Fruit fly (Drosophila melanogaster) whole organism, embryonic: ENCODE measurements around the gene IKKepsilon.

Experiments
- Atf-2 ChIP-seq: fragments of 200-800 bp; sonication (Bioruptor generic); optimal IDR thresholded peaks from 2 replicates; lab custom pipeline; 2016; ENCODE audit warnings: missing biosample characterization, missing genetic modification characterization
- Atf6 ChIP-seq: fragments of 200-800 bp; sonication (Bioruptor generic); IDR thresholded peaks from 2 replicates; pipeline ENCODE4 v1.3.6; 2022; ENCODE audit warnings: missing biosample characterization, missing genetic modification characterization
- CG11093 ChIP-seq: fragments of 200-800 bp; sonication (Bioruptor generic); IDR thresholded peaks from 3 replicates; pipeline ENCODE4 v1.3.6; 2022; ENCODE audit warnings: missing biosample characterization, missing genetic modification characterization
- CG11695 ChIP-seq: fragments of 200-800 bp; sonication (Bioruptor generic); IDR thresholded peaks from 3 replicates; pipeline ENCODE4 v1.3.6; 2022; ENCODE audit warnings: missing biosample characterization, missing genetic modification characterization
- CG13894 ChIP-seq: fragments of 200-800 bp; sonication (Bioruptor generic); optimal IDR thresholded peaks from 3 replicates; lab custom pipeline; 2018; ENCODE audit warnings: missing biosample characterization, mild to moderate bottlenecking, missing genetic modification characterization, moderate library complexity
- CG14667 ChIP-seq: fragments of 200-800 bp; sonication (Bioruptor generic); IDR thresholded peaks from 2 replicates; pipeline ENCODE4 v1.3.6; 2022; ENCODE audit warnings: missing biosample characterization, missing genetic modification characterization
- CG17385 ChIP-seq: fragments of 200-800 bp; sonication (Bioruptor generic); optimal IDR thresholded peaks from 3 replicates; lab custom pipeline; 2018; ENCODE audit warnings: missing biosample characterization, mild to moderate bottlenecking, missing genetic modification characterization
- CG17829 ChIP-seq: fragments of 200-800 bp; optimal IDR thresholded peaks from 2 replicates; lab custom pipeline; 2019; ENCODE audit warnings: missing biosample characterization, mild to moderate bottlenecking, missing genetic modification characterization, moderate library complexity
- CG18262 ChIP-seq: fragments of 200-800 bp; optimal IDR thresholded peaks from 3 replicates; lab custom pipeline; 2019; ENCODE audit warnings: missing biosample characterization, mild to moderate bottlenecking, missing genetic modification characterization, moderate library complexity
- CG2889 ChIP-seq: fragments of 200-800 bp; sonication (Bioruptor generic); IDR thresholded peaks from 3 replicates; pipeline ENCODE4 v1.3.6; 2022; ENCODE audit warnings: missing biosample characterization, missing genetic modification characterization
- CG32532 ChIP-seq: fragments of 200-800 bp; sonication (Bioruptor generic); IDR thresholded peaks from 2 replicates; pipeline ENCODE4 v1.3.6; 2022; ENCODE audit warnings: missing biosample characterization, missing genetic modification characterization
- CG3281 ChIP-seq: fragments of 200-800 bp; sonication (Bioruptor generic); optimal IDR thresholded peaks from 3 replicates; lab custom pipeline; 2017; ENCODE audit warnings: missing biosample characterization, mild to moderate bottlenecking, missing genetic modification characterization
- CG34224 ChIP-seq: fragments of 200-800 bp; sonication (Bioruptor generic); IDR thresholded peaks from 3 replicates; pipeline ENCODE4 v1.3.6; 2022; ENCODE audit warnings: missing biosample characterization, missing genetic modification characterization; ENCODE audit not compliant: partially characterized antibody
- CG42726 ChIP-seq: fragments of 200-800 bp; sonication (Bioruptor generic); IDR thresholded peaks from 2 replicates; pipeline ENCODE4 v1.3.6; 2022; ENCODE audit warnings: missing biosample characterization, missing genetic modification characterization; ENCODE audit not compliant: partially characterized antibody
- CG4282 ChIP-seq: fragments of 200-800 bp; sonication (Bioruptor generic); optimal IDR thresholded peaks from 2 replicates; lab custom pipeline; 2016; ENCODE audit warnings: missing biosample characterization, missing genetic modification characterization
- CG4707 ChIP-seq: fragments of 200-800 bp; sonication (Bioruptor generic); optimal IDR thresholded peaks from 2 replicates; lab custom pipeline; 2018; ENCODE audit warnings: missing biosample characterization, mild to moderate bottlenecking, missing genetic modification characterization, moderate library complexity
- CG4730 ChIP-seq: fragments of 200-800 bp; sonication (Bioruptor generic); IDR thresholded peaks from 2 replicates; pipeline ENCODE4 v1.3.6; 2022; ENCODE audit warnings: missing biosample characterization, missing genetic modification characterization
- CG6689 ChIP-seq: fragments of 200-800 bp; sonication (Bioruptor generic); IDR thresholded peaks from 2 replicates; pipeline ENCODE4 v1.3.6; 2022; ENCODE audit warnings: missing biosample characterization, missing genetic modification characterization
- CG6791 ChIP-seq: fragments of 200-800 bp; sonication (Bioruptor generic); IDR thresholded peaks from 3 replicates; pipeline ENCODE4 v1.3.6; 2022; ENCODE audit warnings: missing biosample characterization, missing genetic modification characterization; ENCODE audit not compliant: partially characterized antibody
- CG6854 ChIP-seq: fragments of 200-800 bp; sonication (Bioruptor generic); optimal IDR thresholded peaks from 3 replicates; lab custom pipeline; 2017; ENCODE audit warnings: missing biosample characterization, mild to moderate bottlenecking, missing genetic modification characterization
- CG8388 ChIP-seq: fragments of 200-800 bp; sonication (Bioruptor generic); optimal IDR thresholded peaks from 2 replicates; lab custom pipeline; 2019; ENCODE audit warnings: missing biosample characterization, mild to moderate bottlenecking, missing genetic modification characterization, moderate library complexity
- CG8478 ChIP-seq: fragments of >200 bp; optimal IDR thresholded peaks from 2 replicates; lab custom pipeline; 2018
- CG9215 ChIP-seq: fragments of 200-800 bp; sonication (Bioruptor generic); IDR thresholded peaks from 2 replicates; pipeline ENCODE4 v1.3.6; 2022; ENCODE audit warnings: missing biosample characterization, missing genetic modification characterization
- Ets97D ChIP-seq: fragments of 200-800 bp; sonication (Bioruptor generic); optimal IDR thresholded peaks from 3 replicates; lab custom pipeline; 2016; ENCODE audit warnings: missing biosample characterization, missing genetic modification characterization
- Gsc ChIP-seq: fragments of 200-800 bp; sonication (Bioruptor generic); IDR thresholded peaks from 2 replicates; pipeline ENCODE4 v1.3.6; 2022; ENCODE audit warnings: missing biosample characterization, missing genetic modification characterization
- HLH54F ChIP-seq: fragments of 200-800 bp; sonication (Bioruptor generic); optimal IDR thresholded peaks from 3 replicates; lab custom pipeline; 2016; ENCODE audit warnings: missing biosample characterization, missing genetic modification characterization
- Hey ChIP-seq: fragments of 200-800 bp; sonication (Bioruptor generic); optimal IDR thresholded peaks from 3 replicates; lab custom pipeline; 2018; ENCODE audit warnings: missing biosample characterization, mild to moderate bottlenecking, missing genetic modification characterization
- Opbp ChIP-seq: fragments of 200-800 bp; sonication (Bioruptor generic); IDR thresholded peaks from 3 replicates; pipeline ENCODE4 v1.3.6; 2022; ENCODE audit warnings: missing biosample characterization, missing genetic modification characterization; ENCODE audit not compliant: partially characterized antibody
- Optix ChIP-seq: fragments of 200-800 bp; sonication (Bioruptor generic); IDR thresholded peaks from 3 replicates; pipeline ENCODE4 v1.3.6; 2022; ENCODE audit warnings: missing biosample characterization, missing genetic modification characterization
- Sox100B ChIP-seq: fragments of 200-800 bp; sonication (Bioruptor generic); optimal IDR thresholded peaks from 3 replicates; lab custom pipeline; 2018; ENCODE audit warnings: missing biosample characterization, mild to moderate bottlenecking, missing genetic modification characterization
- Xrp1 ChIP-seq: fragments of 200-800 bp; sonication (Bioruptor generic); IDR thresholded peaks from 2 replicates; pipeline ENCODE4 v1.3.6; 2022; ENCODE audit warnings: missing biosample characterization, missing genetic modification characterization
- al ChIP-seq: fragments of 200-800 bp; sonication (Bioruptor generic); IDR thresholded peaks from 2 replicates; pipeline ENCODE4 v1.3.6; 2022; ENCODE audit warnings: missing biosample characterization, missing genetic modification characterization
- ash1 ChIP-seq: fragments of 200-800 bp; sonication (Bioruptor generic); optimal IDR thresholded peaks from 2 replicates; lab custom pipeline; 2018; ENCODE audit warnings: missing biosample characterization, mild to moderate bottlenecking, missing genetic modification characterization
- ci ChIP-seq: fragments of 200-800 bp; sonication (Bioruptor generic); IDR thresholded peaks from 3 replicates; pipeline ENCODE4 v1.3.6; 2022; ENCODE audit warnings: missing biosample characterization, missing genetic modification characterization
- cwo ChIP-seq: fragments of 200-800 bp; sonication (Bioruptor generic); optimal IDR thresholded peaks from 3 replicates; lab custom pipeline; 2017; ENCODE audit warnings: missing biosample characterization, missing genetic modification characterization, mild to moderate bottlenecking, moderate library complexity, missing genetic modification reagents
- fd96Cb ChIP-seq: fragments of 200-800 bp; sonication (Bioruptor generic); optimal IDR thresholded peaks from 2 replicates; lab custom pipeline; 2018; ENCODE audit warnings: missing biosample characterization, mild to moderate bottlenecking, missing genetic modification characterization, moderate library complexity
- h ChIP-seq: fragments of >200 bp; optimal IDR thresholded peaks from 2 replicates; lab custom pipeline; 2017
- jing ChIP-seq: fragments of 200-800 bp; sonication (Bioruptor generic); optimal IDR thresholded peaks from 2 replicates; lab custom pipeline; 2018; ENCODE audit warnings: missing biosample characterization, mild to moderate bottlenecking, missing genetic modification characterization
- kay ChIP-seq: fragments of 200-800 bp; sonication (Bioruptor generic); optimal IDR thresholded peaks from 2 replicates; lab custom pipeline; 2016; ENCODE audit warnings: missing biosample characterization, missing genetic modification characterization
- ken ChIP-seq: fragments of 200-800 bp; sonication (Bioruptor generic); IDR thresholded peaks from 3 replicates; pipeline ENCODE4 v1.3.6; 2022; ENCODE audit warnings: missing biosample characterization, missing genetic modification characterization
- lilli ChIP-seq: fragments of 200-800 bp; sonication (Bioruptor generic); optimal IDR thresholded peaks from 3 replicates; lab custom pipeline; 2016; ENCODE audit warnings: missing biosample characterization, missing genetic modification characterization
- nom ChIP-seq: fragments of 200-800 bp; sonication (Bioruptor generic); optimal IDR thresholded peaks from 2 replicates; lab custom pipeline; 2017; ENCODE audit warnings: missing biosample characterization, missing genetic modification characterization, mild to moderate bottlenecking, moderate library complexity, missing genetic modification reagents
- pb ChIP-seq: fragments of 200-800 bp; sonication (Bioruptor generic); optimal IDR thresholded peaks from 3 replicates; lab custom pipeline; 2016; ENCODE audit warnings: missing biosample characterization, missing genetic modification characterization
- peb ChIP-seq: fragments of 200-800 bp; sonication (Bioruptor generic); IDR thresholded peaks from 2 replicates; pipeline ENCODE4 v1.3.6; 2022; ENCODE audit warnings: missing biosample characterization, missing genetic modification characterization
- pnt ChIP-seq: fragments of 200-800 bp; sonication (Bioruptor generic); optimal IDR thresholded peaks from 3 replicates; lab custom pipeline; 2016; ENCODE audit warnings: missing biosample characterization, missing genetic modification characterization
- sens ChIP-seq: fragments of 200-800 bp; sonication (Bioruptor generic); peaks from one replicate; lab custom pipeline; 2016; ENCODE audit warnings: missing biosample characterization, missing genetic modification characterization
- sima ChIP-seq: fragments of 200-800 bp; sonication (Bioruptor generic); optimal IDR thresholded peaks from 2 replicates; lab custom pipeline; 2016; ENCODE audit warnings: missing biosample characterization, missing genetic modification characterization
- slou ChIP-seq: fragments of 200-800 bp; sonication (Bioruptor generic); optimal IDR thresholded peaks from 3 replicates; lab custom pipeline; 2016; ENCODE audit warnings: missing biosample characterization, missing genetic modification characterization
- sqz ChIP-seq: fragments of 200-800 bp; sonication (Bioruptor generic); optimal IDR thresholded peaks from 3 replicates; lab custom pipeline; 2018; ENCODE audit warnings: missing biosample characterization, mild to moderate bottlenecking, missing genetic modification characterization
- stwl ChIP-seq: fragments of 200-800 bp; sonication (Bioruptor generic); optimal IDR thresholded peaks from 3 replicates; lab custom pipeline; 2018; ENCODE audit warnings: missing biosample characterization, mild to moderate bottlenecking, missing genetic modification characterization, moderate library complexity
- trem ChIP-seq: fragments of 200-800 bp; optimal IDR thresholded peaks from 3 replicates; lab custom pipeline; 2019; ENCODE audit warnings: missing biosample characterization, mild to moderate bottlenecking, missing genetic modification characterization, moderate library complexity
- zfh2 ChIP-seq: fragments of 200-800 bp; sonication (Bioruptor generic); optimal IDR thresholded peaks from 2 replicates; lab custom pipeline; 2016; ENCODE audit warnings: missing biosample characterization, missing genetic modification characterization

Gene IKKepsilon

DNA sequence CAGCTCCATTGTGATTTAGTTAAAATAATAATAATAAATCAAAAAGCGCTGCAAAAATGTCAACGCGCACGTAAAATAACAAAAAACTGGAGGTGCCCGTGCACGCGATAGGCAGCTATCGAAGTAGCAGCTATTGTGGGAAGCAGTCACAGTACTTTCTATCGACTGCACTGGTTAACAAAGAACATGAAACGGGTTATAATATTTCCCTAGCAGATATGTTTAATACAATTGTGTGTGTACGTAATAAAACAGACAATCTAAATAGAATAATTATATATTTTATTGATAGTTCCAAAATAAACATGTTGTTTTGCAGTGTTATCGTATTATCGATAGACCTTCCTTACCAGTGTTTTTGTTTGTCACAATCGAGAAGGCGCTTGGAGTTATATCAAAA lies at the start of gene IKKepsilon, which contains the start of gene CG31678 (continued):
- TF ChIP-seq slou (GFP tag; lab: Kevin White, UChicago) (no peak), Sox100B (GFP tag; lab: Kevin White, UChicago) (peak; percentile 0), CG6854 (no peak), sqz (GFP tag; lab: Kevin White, UChicago) (no peak), Xrp1 (GFP tag; lab: Robert Waterston, UW) (peak; percentile 42; the same call in 1 of the 2 replicates), CG4707 (no peak), CG3281 (GFP tag; lab: Kevin White, UChicago) (no peak), sens (GFP tag; lab: Kevin White, UChicago) (peak; percentile 30), CG14667 (GFP tag; lab: Robert Waterston, UW) (no peak), Gsc (GFP tag; lab: Robert Waterston, UW) (no peak), CG9215 (GFP tag; lab: Robert Waterston, UW) (no peak), CG13894 (no peak), peb (GFP tag; lab: Robert Waterston, UW) (no peak), nom (peak; percentile 18), ash1 (GFP tag; lab: Kevin White, UChicago) (no peak), h (lab: Kevin White, UChicago) (no peak), CG6791 (GFP tag; lab: Robert Waterston, UW) (peak; percentile 90), fd96Cb (tag; lab: Kevin White, UChicago) (no peak), Atf-2 (GFP tag; lab: Kevin White, UChicago) (no peak), zfh2 (GFP tag; lab: Kevin White, UChicago) (peak; percentile 37), CG6689 (no peak), pb (GFP tag; lab: Kevin White, UChicago) (no peak), CG8478 (lab: Kevin White, UChicago) (no peak), cwo (GFP tag; lab: Kevin White, UChicago) (no peak), CG11093 (GFP tag; lab: Robert Waterston, UW) (no peak), Ets97D (GFP tag; lab: Kevin White, UChicago) (peak; percentile 26), CG18262 (tag; lab: Kevin White, UChicago) (peak; percentile 35), Opbp (GFP tag; lab: Robert Waterston, UW) (peak; percentile 89), ken (no peak), Atf6 (GFP tag; lab: Robert Waterston, UW) (no peak), CG4282 (GFP tag; lab: Kevin White, UChicago) (no peak), kay (GFP tag; lab: Kevin White, UChicago) (no peak), CG17829 (tag; lab: Kevin White, UChicago) (peak; percentile 63), ci (GFP tag; lab: Robert Waterston, UW) (peak; percentile 50; the same call in 1 of the 3 replicates), Hey (tag; lab: Kevin White, UChicago) (no peak), CG17385 (GFP tag; lab: Kevin White, UChicago) (no peak), HLH54F (GFP tag; lab: Kevin White, UChicago) (no peak), CG8388 (GFP tag; lab: Kevin White, UChicago) (no peak), Optix (GFP tag; lab: Robert Waterston, UW) (no peak), CG42726 (peak; percentile 84), CG32532 (GFP tag; lab: Robert Waterston, UW) (no peak), sima (GFP tag; lab: Kevin White, UChicago) (no peak), pnt (GFP tag; lab: Kevin White, UChicago) (no peak), CG4730 (GFP tag; lab: Robert Waterston, UW) (no peak), CG11695 (no peak), trem (peak; percentile 71), al (GFP tag; lab: Robert Waterston, UW) (0 out of 2 replicates have a peak, but pooled peaks have one; percentile 23), stwl (peak; percentile 63), CG34224 (GFP tag; lab: Robert Waterston, UW) (peak; percentile 93), CG2889 (GFP tag; lab: Robert Waterston, UW) (peak; percentile 50; the same call in 1 of the 3 replicates), lilli (GFP tag; lab: Kevin White, UChicago) (peak; percentile 44), jing (GFP tag; lab: Kevin White, UChicago) (no peak)
